Worm (Caenorhabditis elegans) whole organism, late embryonic: ENCODE results near the gene Y39A1A.18.

ENCODE experiments used
- C08G9.2 ChIP-seq: sonication (generic microtip); optimal IDR thresholded peaks from 2 replicates; lab custom pipeline; 2016; ENCODE audit warnings: mild to moderate bottlenecking, missing genetic modification characterization, moderate library complexity, missing compliant biosample characterization
- F13H6.1 ChIP-seq: sonication (generic microtip); optimal IDR thresholded peaks from 2 replicates; lab custom pipeline; 2016; ENCODE audit warnings: missing genetic modification characterization, missing compliant biosample characterization
- K02D7.2 ChIP-seq: sonication (generic microtip); optimal IDR thresholded peaks from 2 replicates; lab custom pipeline; 2017; ENCODE audit warnings: mild to moderate bottlenecking, missing genetic modification characterization, missing compliant biosample characterization
- K09A11.1 ChIP-seq: sonication (generic microtip); optimal IDR thresholded peaks from 2 replicates; lab custom pipeline; 2017; ENCODE audit warnings: antibody characterized with exemption, mild to moderate bottlenecking, missing genetic modification characterization, missing compliant biosample characterization; ENCODE audit not compliant: insufficient read depth
- Y22D7AL.16 ChIP-seq: sonication (generic microtip); optimal IDR thresholded peaks from 2 replicates; lab custom pipeline; 2016; ENCODE audit warnings: missing genetic modification characterization, missing compliant biosample characterization
- ama-1 ChIP-seq: fragments of 150-350 bp; optimal IDR thresholded peaks from 2 replicates; lab custom pipeline; 2014
- ceh-18 ChIP-seq: sonication (generic microtip); optimal IDR thresholded peaks from 2 replicates; lab custom pipeline; 2016; ENCODE audit warnings: missing genetic modification characterization, missing compliant biosample characterization
- ceh-19 ChIP-seq: fragments of 200-800 bp; sonication (Bioruptor generic); optimal IDR thresholded peaks from 2 replicates; lab custom pipeline; 2018; ENCODE audit warnings: mild to moderate bottlenecking, missing genetic modification characterization, missing compliant biosample characterization
- ceh-2 ChIP-seq: sonication (generic microtip); optimal IDR thresholded peaks from 2 replicates; lab custom pipeline; 2016; ENCODE audit warnings: missing genotype, missing genetic modification characterization, missing compliant biosample characterization
- ceh-22 ChIP-seq: sonication (generic microtip); optimal IDR thresholded peaks from 2 replicates; lab custom pipeline; 2017; ENCODE audit warnings: missing biosample characterization, missing genetic modification characterization
- ceh-34 ChIP-seq: sonication (generic microtip); optimal IDR thresholded peaks from 2 replicates; lab custom pipeline; 2016; ENCODE audit warnings: mild to moderate bottlenecking, missing genetic modification characterization, missing compliant biosample characterization
- ceh-48 ChIP-seq: sonication (generic microtip); optimal IDR thresholded peaks from 2 replicates; lab custom pipeline; 2016; ENCODE audit warnings: missing genetic modification characterization, inconsistent platforms, missing compliant biosample characterization
- ceh-6 ChIP-seq: fragments of 200-800 bp; sonication (Bioruptor generic); optimal IDR thresholded peaks from 2 replicates; lab custom pipeline; 2018; ENCODE audit warnings: mild to moderate bottlenecking, missing genetic modification characterization, missing compliant biosample characterization
- dve-1 ChIP-seq: sonication (generic microtip); optimal IDR thresholded peaks from 2 replicates; lab custom pipeline; 2017; ENCODE audit warnings: antibody characterized with exemption, mild to moderate bottlenecking, missing genetic modification characterization, missing compliant biosample characterization
- elt-2 ChIP-seq: sonication (generic microtip); optimal IDR thresholded peaks from 2 replicates; lab custom pipeline; 2016; ENCODE audit warnings: missing genetic modification reagents, missing genetic modification characterization, missing compliant biosample characterization
- elt-4 ChIP-seq: sonication (generic microtip); optimal IDR thresholded peaks from 2 replicates; lab custom pipeline; 2016; ENCODE audit warnings: missing genetic modification characterization, missing compliant biosample characterization
- ets-4 ChIP-seq: sonication (generic microtip); optimal IDR thresholded peaks from 2 replicates; lab custom pipeline; 2016; ENCODE audit warnings: missing genetic modification characterization, missing compliant biosample characterization
- eyg-1 ChIP-seq: sonication (generic microtip); optimal IDR thresholded peaks from 2 replicates; lab custom pipeline; 2016; ENCODE audit warnings: missing genotype, missing genetic modification characterization, missing compliant biosample characterization
- gmeb-2 ChIP-seq: sonication (generic microtip); optimal IDR thresholded peaks from 2 replicates; lab custom pipeline; 2016; ENCODE audit warnings: missing genetic modification characterization, inconsistent platforms, missing compliant biosample characterization
- hlh-15 ChIP-seq: sonication (generic microtip); optimal IDR thresholded peaks from 2 replicates; lab custom pipeline; 2016; ENCODE audit warnings: missing genetic modification characterization, missing compliant biosample characterization
- hlh-30 ChIP-seq: sonication (generic microtip); optimal IDR thresholded peaks from 2 replicates; lab custom pipeline; 2017; ENCODE audit warnings: antibody characterized with exemption, missing genetic modification characterization, missing compliant biosample characterization; ENCODE audit not compliant: insufficient read depth
- hlh-6 ChIP-seq: sonication (generic microtip); optimal IDR thresholded peaks from 2 replicates; lab custom pipeline; 2016; ENCODE audit warnings: missing genotype, missing genetic modification characterization, missing compliant biosample characterization
- hlh-8 ChIP-seq: sonication (generic microtip); optimal IDR thresholded peaks from 2 replicates; lab custom pipeline; 2016; ENCODE audit warnings: missing genotype, missing genetic modification characterization, missing compliant biosample characterization
- lim-6 ChIP-seq: sonication (generic microtip); optimal IDR thresholded peaks from 2 replicates; lab custom pipeline; 2016; ENCODE audit warnings: missing genetic modification characterization, missing compliant biosample characterization
- madf-2 ChIP-seq: sonication (generic microtip); optimal IDR thresholded peaks from 2 replicates; lab custom pipeline; 2017; ENCODE audit warnings: missing genetic modification characterization, missing compliant biosample characterization
- mec-3 ChIP-seq: sonication (generic microtip); optimal IDR thresholded peaks from 2 replicates; lab custom pipeline; 2016; ENCODE audit warnings: borderline replicate concordance, missing genetic modification characterization, missing compliant biosample characterization
- nfya-1 ChIP-seq: sonication (generic microtip); optimal IDR thresholded peaks from 2 replicates; lab custom pipeline; 2017; ENCODE audit warnings: missing genetic modification characterization, mild to moderate bottlenecking, missing compliant biosample characterization, antibody characterized with exemption, moderate library complexity
- nhr-11 ChIP-seq: fragments of 150-350 bp; optimal IDR thresholded peaks from 2 replicates; lab custom pipeline; 2014; ENCODE audit warnings: missing biosample characterization, missing genetic modification characterization
- npax-4 ChIP-seq: sonication (generic microtip); optimal IDR thresholded peaks from 2 replicates; lab custom pipeline; 2016; ENCODE audit warnings: missing genetic modification characterization, missing compliant biosample characterization
- odd-2 ChIP-seq: sonication (generic microtip); optimal IDR thresholded peaks from 2 replicates; lab custom pipeline; 2017; ENCODE audit warnings: antibody characterized with exemption, mild to moderate bottlenecking, missing genetic modification characterization, missing compliant biosample characterization
- pag-3 ChIP-seq: sonication (generic microtip); optimal IDR thresholded peaks from 2 replicates; lab custom pipeline; 2016; ENCODE audit warnings: missing compliant biosample characterization, missing genetic modification characterization, borderline replicate concordance
- pha-2 ChIP-seq: sonication (generic microtip); optimal IDR thresholded peaks from 2 replicates; lab custom pipeline; 2017; ENCODE audit warnings: mild to moderate bottlenecking, missing genetic modification characterization, missing compliant biosample characterization
- pqm-1 ChIP-seq: sonication (generic microtip); optimal IDR thresholded peaks from 2 replicates; lab custom pipeline; 2016; ENCODE audit warnings: missing genetic modification characterization, missing compliant biosample characterization
- pros-1 ChIP-seq: fragments of 150-350 bp; optimal IDR thresholded peaks from 2 replicates; lab custom pipeline; 2014; ENCODE audit warnings: missing biosample characterization, missing genetic modification reagents, missing genetic modification characterization
- sox-4 ChIP-seq: sonication (generic microtip); optimal IDR thresholded peaks from 2 replicates; lab custom pipeline; 2017; ENCODE audit warnings: mild to moderate bottlenecking, missing genetic modification characterization, inconsistent platforms, missing compliant biosample characterization
- tbx-2 ChIP-seq: sonication (generic microtip); optimal IDR thresholded peaks from 2 replicates; lab custom pipeline; 2016; ENCODE audit warnings: missing genetic modification characterization, missing compliant biosample characterization
- tbx-7 ChIP-seq: sonication (generic microtip); optimal IDR thresholded peaks from 2 replicates; lab custom pipeline; 2016; ENCODE audit warnings: missing genotype, missing genetic modification characterization, missing compliant biosample characterization
- unc-55 ChIP-seq: sonication (generic microtip); optimal IDR thresholded peaks from 2 replicates; lab custom pipeline; 2017; ENCODE audit warnings: missing biosample characterization, missing genetic modification reagents, missing genetic modification characterization
- unc-86 ChIP-seq: sonication (generic microtip); optimal IDR thresholded peaks from 2 replicates; lab custom pipeline; 2016; ENCODE audit warnings: missing genetic modification characterization, missing compliant biosample characterization
- zip-5 ChIP-seq: sonication (generic microtip); optimal IDR thresholded peaks from 2 replicates; lab custom pipeline; 2016; ENCODE audit warnings: missing genetic modification characterization, missing compliant biosample characterization
- ztf-16 ChIP-seq: sonication (generic microtip); optimal IDR thresholded peaks from 2 replicates; lab custom pipeline; 2017; ENCODE audit warnings: missing genetic modification characterization, missing compliant biosample characterization

Y39A1A.18 gene

DNA sequence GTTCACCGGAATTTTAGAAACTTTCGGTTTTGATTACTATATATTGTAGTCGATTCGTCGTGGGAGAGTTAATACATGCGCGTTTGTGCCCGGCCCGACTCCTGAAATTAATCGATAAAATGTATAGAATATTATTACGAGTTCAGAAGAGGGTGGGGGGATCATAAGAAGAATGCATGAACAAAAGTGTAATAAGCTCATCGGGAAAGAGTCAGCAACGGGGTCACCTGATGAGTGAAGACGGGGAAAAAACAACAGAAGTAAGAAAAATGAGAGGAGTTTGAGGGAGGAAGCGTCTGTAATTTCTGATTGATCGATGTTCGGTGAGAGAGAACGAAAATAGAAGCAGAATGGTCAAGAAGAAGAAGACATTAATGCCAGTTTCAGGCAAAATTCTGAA is 21.8 kb upstream of the Y39A1A.18 start, which contains the start of gene W09D10.4:
TSS of gene W09D10.4 (minus strand) at position 101 of the 400 bp plus-strand sequence.
- no peak for TF ChIP-seq zip-5 (tag; lab: Kevin White, UChicago)
- no peak for TF ChIP-seq ceh-34 (tag; lab: Kevin White, UChicago)
- TF ChIP-seq hlh-15 (tag; lab: Kevin White, UChicago): no peak
- TF ChIP-seq K09A11.1 (tag; lab: Kevin White, UChicago): no peak
- TF ChIP-seq madf-2 (tag; lab: Kevin White, UChicago): no peak
- TF ChIP-seq pqm-1 (tag; lab: Kevin White, UChicago): no peak
- TF ChIP-seq gmeb-2 (tag; lab: Kevin White, UChicago): no peak
- TF ChIP-seq sox-4 (tag; lab: Kevin White, UChicago): no peak
- TF ChIP-seq hlh-6: no peak
- TF ChIP-seq ets-4 (tag; lab: Kevin White, UChicago): no peak
- TF ChIP-seq ceh-22 (tag; lab: Kevin White, UChicago): no peak
- TF ChIP-seq mec-3 (tag; lab: Kevin White, UChicago): no peak
- no peak for TF ChIP-seq unc-55 (GFP tag; lab: Kevin White, UChicago)
- no peak for TF ChIP-seq unc-86 (tag; lab: Kevin White, UChicago)
- TF ChIP-seq pag-3: no peak
- TF ChIP-seq odd-2 (tag; lab: Kevin White, UChicago): no peak
- TF ChIP-seq eyg-1 (tag; lab: Kevin White, UChicago): no peak
- no peak for TF ChIP-seq ama-1 (lab: Kevin White, UChicago)
- no peak for TF ChIP-seq pha-2 (tag; lab: Kevin White, UChicago)
- TF ChIP-seq ztf-16 (tag; lab: Kevin White, UChicago): no peak

DNA sequence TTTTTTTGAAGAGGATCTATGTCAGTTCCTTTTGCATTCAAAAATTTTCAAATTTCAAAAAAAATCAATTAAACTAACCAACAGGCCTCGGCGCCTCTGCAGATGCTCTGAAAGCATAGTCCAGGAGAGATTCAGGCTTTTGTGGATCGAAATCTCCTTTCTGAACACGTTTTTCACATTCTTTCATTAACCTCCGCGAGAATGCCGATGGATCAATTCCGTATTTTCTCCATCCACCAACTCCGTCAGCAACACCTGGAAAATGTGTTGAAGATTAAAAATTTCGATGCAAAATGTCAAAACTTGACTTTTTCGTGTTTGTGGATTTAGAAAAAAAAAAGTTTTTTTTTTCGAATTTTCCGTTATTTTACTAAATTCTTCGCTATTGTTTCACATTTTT is 20.3 kb upstream of the Y39A1A.18 start:
- TF ChIP-seq eyg-1 (tag; lab: Kevin White, UChicago): no peak
- no peak for TF ChIP-seq ets-4 (tag; lab: Kevin White, UChicago)
- TF ChIP-seq ceh-6 (GFP tag; lab: Kevin White, UChicago): no peak
- TF ChIP-seq pros-1 (tag; lab: Kevin White, UChicago): no peak
- TF ChIP-seq ztf-16 (tag; lab: Kevin White, UChicago): no peak
- TF ChIP-seq hlh-8 (tag; lab: Kevin White, UChicago): no peak
- TF ChIP-seq Y22D7AL.16 (tag; lab: Kevin White, UChicago): no peak

DNA sequence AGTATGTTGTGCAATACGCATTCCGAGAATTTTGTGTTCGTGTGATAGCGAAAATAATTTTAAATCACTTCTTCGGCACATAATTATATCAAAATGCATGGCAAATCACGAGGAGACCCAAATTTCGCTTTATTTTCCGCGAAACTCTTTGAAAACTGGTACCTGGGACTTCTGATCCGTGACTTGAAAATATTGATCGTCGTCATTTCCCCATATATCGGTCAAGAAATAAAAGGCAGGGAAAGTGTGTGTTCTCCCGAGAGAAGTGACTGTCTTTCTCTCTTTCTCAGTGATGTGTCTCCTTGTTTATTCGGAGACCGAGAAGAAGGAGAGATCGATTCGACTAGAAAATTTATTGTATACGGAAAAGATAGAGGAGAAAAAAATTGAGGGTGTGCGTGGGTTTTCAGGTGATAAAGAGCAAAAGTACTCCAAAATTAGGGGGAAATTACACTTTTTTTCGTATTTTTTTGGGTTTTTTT is 16.9 kb upstream of the Y39A1A.18 start, which contains the start of gene W09D10.5:
TSS of gene W09D10.5 (minus strand) at position 345 of the 482 bp plus-strand sequence.
- TF ChIP-seq K09A11.1 (tag; lab: Kevin White, UChicago): no peak
- TF ChIP-seq pqm-1 (tag; lab: Kevin White, UChicago): no peak
- no peak for TF ChIP-seq madf-2 (tag; lab: Kevin White, UChicago)
- no peak for TF ChIP-seq tbx-2
- no peak for TF ChIP-seq hlh-6
- no peak for TF ChIP-seq ceh-48 (tag; lab: Kevin White, UChicago)
- TF ChIP-seq F13H6.1: no peak
- TF ChIP-seq K02D7.2: no peak
- TF ChIP-seq ceh-2 (tag; lab: Kevin White, UChicago): no peak
- no peak for TF ChIP-seq elt-4
- no peak for TF ChIP-seq gmeb-2 (tag; lab: Kevin White, UChicago)
- no peak for TF ChIP-seq lim-6 (tag; lab: Kevin White, UChicago)

DNA sequence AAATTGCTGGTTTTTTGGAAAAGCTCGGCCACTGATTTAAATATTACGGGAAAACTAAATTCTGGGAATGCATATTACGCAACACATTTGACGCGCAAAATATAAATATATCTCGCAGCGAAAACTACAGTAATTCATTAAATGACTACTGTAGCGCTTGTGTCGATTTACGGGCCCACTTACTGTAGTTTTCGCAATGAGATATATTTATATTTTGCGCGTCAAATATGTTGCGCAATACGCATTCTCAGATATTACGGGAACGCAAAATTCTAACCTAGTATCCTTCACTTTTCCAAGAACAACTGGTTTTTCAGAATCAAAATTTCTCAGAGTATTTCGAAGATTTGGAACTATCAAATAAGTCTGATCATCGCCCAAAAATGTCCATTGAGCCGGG is 15.4 kb upstream of the Y39A1A.18 start:
- TF ChIP-seq ceh-22 (tag; lab: Kevin White, UChicago): no peak
- TF ChIP-seq nfya-1 (tag; lab: Kevin White, UChicago): no peak
- TF ChIP-seq hlh-6: no peak
- TF ChIP-seq npax-4 (tag; lab: Kevin White, UChicago): no peak
- no peak for TF ChIP-seq dve-1 (tag; lab: Kevin White, UChicago)
- TF ChIP-seq mec-3 (tag; lab: Kevin White, UChicago): no peak
- no peak for TF ChIP-seq ztf-16 (tag; lab: Kevin White, UChicago)
- TF ChIP-seq hlh-15 (tag; lab: Kevin White, UChicago): no peak
- no peak for TF ChIP-seq nhr-11 (tag; lab: Kevin White, UChicago)
- no peak for TF ChIP-seq C08G9.2 (tag; lab: Kevin White, UChicago)
- no peak for TF ChIP-seq hlh-30 (tag; lab: Kevin White, UChicago)
- no peak for TF ChIP-seq elt-2 (tag; lab: Kevin White, UChicago)
- no peak for TF ChIP-seq tbx-7 (tag; lab: Kevin White, UChicago)
- no peak for TF ChIP-seq ama-1 (lab: Kevin White, UChicago)
- TF ChIP-seq ceh-18: no peak
- TF ChIP-seq ceh-19: no peak
- TF ChIP-seq elt-4: no peak
- TF ChIP-seq zip-5 (tag; lab: Kevin White, UChicago): no peak
